Worm (Caenorhabditis elegans) whole organism, mixed stage, embryonic: ENCODE measurements around the gene col-94.

ENCODE experiments used
- elt-3 ChIP-seq: fragments of 150-350 bp; optimal IDR thresholded peaks from 2 replicates; lab custom pipeline; 2014; ENCODE audit warnings: missing biosample characterization, missing genetic modification characterization
- flh-1 ChIP-seq: fragments of 200-800 bp; sonication (Bioruptor generic); optimal IDR thresholded peaks from 2 replicates; lab custom pipeline; 2018; ENCODE audit warnings: mild to moderate bottlenecking, missing genetic modification characterization, moderate library complexity, missing compliant biosample characterization
- lsy-2 ChIP-seq: fragments of 150-350 bp; optimal IDR thresholded peaks from 2 replicates; lab custom pipeline; 2014; ENCODE audit warnings: missing biosample characterization, missing genetic modification characterization
- mep-1 ChIP-seq: fragments of 150-350 bp; optimal IDR thresholded peaks from 2 replicates; lab custom pipeline; 2017; ENCODE audit warnings: missing biosample characterization, missing genetic modification reagents, missing genetic modification characterization, inconsistent platforms
- nhr-12 ChIP-seq: fragments of 150-350 bp; optimal IDR thresholded peaks from 2 replicates; lab custom pipeline; 2014; ENCODE audit warnings: missing biosample characterization, missing genetic modification characterization
- nhr-76 ChIP-seq: sonication (generic microtip); optimal IDR thresholded peaks from 2 replicates; lab custom pipeline; 2017; ENCODE audit warnings: missing biosample characterization, missing genetic modification characterization
- pha-4 ChIP-seq: fragments of 150-350 bp; optimal IDR thresholded peaks from 2 replicates; lab custom pipeline; 2018; ENCODE audit warnings: missing biosample characterization, missing genetic modification reagents, missing genetic modification characterization
- snpc-4 ChIP-seq: fragments of 150-350 bp; optimal IDR thresholded peaks from 2 replicates; lab custom pipeline; 2014; ENCODE audit warnings: missing biosample characterization, missing genetic modification characterization
- unc-39 ChIP-seq: fragments of 150-350 bp; optimal IDR thresholded peaks from 2 replicates; lab custom pipeline; 2014; ENCODE audit warnings: missing biosample characterization, missing genetic modification characterization
- unc-62 ChIP-seq: fragments of 150-350 bp; optimal IDR thresholded peaks from 2 replicates; lab custom pipeline; 2014; ENCODE audit warnings: missing biosample characterization, missing genetic modification reagents, missing genetic modification characterization
- zip-8 ChIP-seq: fragments of 150-350 bp; optimal IDR thresholded peaks from 2 replicates; lab custom pipeline; 2014; ENCODE audit warnings: missing biosample characterization, missing genetic modification characterization

- no peak for TF ChIP-seq nhr-12 (tag; lab: Kevin White, UChicago)
- TF ChIP-seq unc-62, result no peak
- TF ChIP-seq elt-3 (tag; lab: Kevin White, UChicago), result no peak
- TF ChIP-seq snpc-4 (tag; lab: Kevin White, UChicago), result no peak
- no peak for TF ChIP-seq pha-4 (tag; lab: Kevin White, UChicago)
- TF ChIP-seq nhr-76 (tag; lab: Kevin White, UChicago), result no peak
- TF ChIP-seq mep-1, result no peak
- no peak for TF ChIP-seq lsy-2 (tag; lab: Kevin White, UChicago)
- TF ChIP-seq zip-8 (tag; lab: Kevin White, UChicago), result no peak
- TF ChIP-seq unc-39 (tag; lab: Kevin White, UChicago), result no peak
- no peak for TF ChIP-seq flh-1 (GFP tag; lab: Kevin White, UChicago)
Observed at ce11 chrIII:11032872-11033271, 45.2 kb upstream of the col-94 start, which contains the start of gene Y48A6B.9.
